Worm (Caenorhabditis elegans): ENCODE data around the gene ZK622.1.

ce11 chrII:5326891-5327290, 33.3 kb downstream of the ZK622.1 start:
- TF ChIP-seq him-1 (tag; optimal IDR thresholded peaks at IDR 0.05) (no peak), F37B4.10 (GFP tag; IDR thresholded peaks at IDR 0.05) (no peak), nfya-1 (tag; optimal IDR thresholded peaks at IDR 0.05; ENCODE audit: borderline replicate concordance, insufficient read depth) (no peak), unc-130 (GFP tag; optimal IDR thresholded peaks at IDR 0.05) (no peak), hrde-1 (tag; optimal IDR thresholded peaks at IDR 0.05; ENCODE audit: borderline replicate concordance) (no peak)
